Worm (Caenorhabditis elegans): ENCODE measurements around the gene snf-5.

snf-5 gene

ce11 chrII:12895078-12895670 lies 29.6 kb upstream of the snf-5 start, which contains the start of the genes clec-62 and clec-63:
Gene clec-62 (minus strand): TSS chrII:12895128.
Gene clec-63 (plus strand): TSS chrII:12895638.
- TF ChIP-seq ceh-16 (tag; optimal IDR thresholded peaks at IDR 0.05), result no peak
- peak; percentile 72 for TF ChIP-seq pqm-1 (tag; optimal IDR thresholded peaks at IDR 0.05)
- peak; percentile 30 for TF ChIP-seq jun-1 (tag; optimal IDR thresholded peaks at IDR 0.05)
- no peak for TF ChIP-seq nhr-23 (tag; optimal IDR thresholded peaks at IDR 0.05)
- TF ChIP-seq aly-2 (tag; optimal IDR thresholded peaks at IDR 0.05), result no peak
- TF ChIP-seq ceh-28 (tag; optimal IDR thresholded peaks at IDR 0.05), result no peak
- no peak for TF ChIP-seq lin-39 (tag; optimal IDR thresholded peaks at IDR 0.05)
- no peak for TF ChIP-seq ZK546.5 (tag; optimal IDR thresholded peaks at IDR 0.05)
- TF ChIP-seq nhr-237 (tag; optimal IDR thresholded peaks at IDR 0.05), result no peak
- no peak for TF ChIP-seq eor-1 (tag; optimal IDR thresholded peaks at IDR 0.05)
- TF ChIP-seq fkh-10 (GFP tag; optimal IDR thresholded peaks at IDR 0.05), result no peak
- TF ChIP-seq elt-2 (tag; optimal IDR thresholded peaks at IDR 0.05), result peak; percentile 96
- peak; percentile 39 for TF ChIP-seq pha-4 (tag; optimal IDR thresholded peaks at IDR 0.05)

- peak; percentile 26 for TF ChIP-seq jun-1 (tag; optimal IDR thresholded peaks at IDR 0.05)
- peak; percentile 18 for TF ChIP-seq pqm-1 (tag; optimal IDR thresholded peaks at IDR 0.05)
- TF ChIP-seq nhr-25 (tag; optimal IDR thresholded peaks at IDR 0.05), result no peak
- TF ChIP-seq hmg-11 (tag; optimal IDR thresholded peaks at IDR 0.05), result no peak
- TF ChIP-seq elt-2 (tag; optimal IDR thresholded peaks at IDR 0.05), result peak; percentile 57
Observed at ce11 chrII:12892407-12892806, 26.8 kb upstream of the snf-5 start.

- no peak for TF ChIP-seq daf-12 (tag; optimal IDR thresholded peaks at IDR 0.05)
- no peak for TF ChIP-seq lin-15B (tag; optimal IDR thresholded peaks at IDR 0.05)
- no peak for TF ChIP-seq nhr-76 (tag; optimal IDR thresholded peaks at IDR 0.05)
- no peak for TF ChIP-seq jun-1 (tag; optimal IDR thresholded peaks at IDR 0.05)
- no peak for TF ChIP-seq ceh-82 (tag; optimal IDR thresholded peaks at IDR 0.05)
- TF ChIP-seq pqm-1 (tag; optimal IDR thresholded peaks at IDR 0.05), result no peak
- no peak for TF ChIP-seq nhr-11 (tag; optimal IDR thresholded peaks at IDR 0.05)
- TF ChIP-seq fos-1 (tag; optimal IDR thresholded peaks at IDR 0.05), result no peak
- no peak for TF ChIP-seq aly-2 (tag; optimal IDR thresholded peaks at IDR 0.05)
- TF ChIP-seq unc-39 (tag; optimal IDR thresholded peaks at IDR 0.05), result no peak
- TF ChIP-seq hmg-11 (tag; optimal IDR thresholded peaks at IDR 0.05), result no peak
- no peak for TF ChIP-seq sea-2 (GFP tag; optimal IDR thresholded peaks at IDR 0.05)
- TF ChIP-seq ZK546.5 (tag; optimal IDR thresholded peaks at IDR 0.05), result no peak
- TF ChIP-seq skn-1 (tag; optimal IDR thresholded peaks at IDR 0.05), result no peak
Observed at ce11 chrII:12888471-12888870, 22.9 kb upstream of the snf-5 start, which contains the start of gene F35C5.3. Gene F35C5.3 (plus strand): TSS chrII:12888771.

ce11 chrII:12884972-12885371 lies 19.4 kb upstream of the snf-5 start, which contains the start of gene sra-14:
Gene sra-14 (plus strand): TSS chrII:12885272.
- TF ChIP-seq ztf-11 (tag; optimal IDR thresholded peaks at IDR 0.05) (no peak), R02D3.7 (tag; optimal IDR thresholded peaks at IDR 0.05) (no peak), nhr-25 (tag; optimal IDR thresholded peaks at IDR 0.05) (no peak)

- no peak for TF ChIP-seq pha-4 (tag; optimal IDR thresholded peaks at IDR 0.05)
- no peak for TF ChIP-seq nfya-1 (tag; optimal IDR thresholded peaks at IDR 0.05; ENCODE audit: insufficient read depth)
- TF ChIP-seq mml-1 (tag; optimal IDR thresholded peaks at IDR 0.05), result no peak
- no peak for TF ChIP-seq egl-27 (tag; optimal IDR thresholded peaks at IDR 0.05)
- TF ChIP-seq unc-62 (GFP tag; optimal IDR thresholded peaks at IDR 0.05), result no peak
- TF ChIP-seq fkh-10 (GFP tag; optimal IDR thresholded peaks at IDR 0.05), result no peak
- no peak for TF ChIP-seq elt-3 (tag; optimal IDR thresholded peaks at IDR 0.05)
Observed at ce11 chrII:12880406-12880805, 14.8 kb upstream of the snf-5 start, which contains the start of gene F35C5.1. Gene F35C5.1 (plus strand): TSS chrII:12880804.

ce11 chrII:12879758-12880157 lies 14.2 kb upstream of the snf-5 start:
- peak; percentile 17 for TF ChIP-seq pqm-1 (tag; optimal IDR thresholded peaks at IDR 0.05)
- no peak for TF ChIP-seq ama-1 (optimal IDR thresholded peaks at IDR 0.05)
- no peak for TF ChIP-seq nhr-76 (tag; optimal IDR thresholded peaks at IDR 0.05)
- no peak for TF ChIP-seq nhr-23 (tag; optimal IDR thresholded peaks at IDR 0.05)
- peak; percentile 89 for TF ChIP-seq elt-2 (tag; optimal IDR thresholded peaks at IDR 0.05)

Measured in whole organism, L3 larva.